Fruit fly (Drosophila melanogaster): Measurements from ENCODE around the gene Taf9.

Taf9 gene

DNA sequence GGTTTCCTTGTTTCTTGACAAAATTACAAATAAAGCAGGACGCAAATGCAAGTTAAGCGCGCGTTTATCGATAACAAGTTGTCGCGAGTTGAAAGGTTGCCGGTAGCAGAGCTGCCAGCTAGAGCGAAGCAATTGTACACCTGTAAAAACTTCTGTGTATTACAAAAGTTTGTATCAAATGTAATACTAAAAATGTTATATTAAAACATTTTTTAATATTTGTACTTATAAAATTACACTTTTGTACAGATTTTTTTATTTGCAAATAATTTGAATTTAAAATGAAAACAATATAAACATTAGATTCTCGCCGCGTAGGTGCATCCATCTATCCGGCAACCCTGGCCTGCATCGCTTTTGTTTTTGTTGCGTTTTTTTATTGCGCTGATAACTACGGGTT is 2.7 kb downstream of the Taf9 start, which contains the start of the genes CG8142 and Ucp4A (continued):
- TF ChIP-seq lov (optimal IDR thresholded peaks at IDR 0.05) (no peak), lov (GFP tag; IDR thresholded peaks at IDR 0.05) (peak; percentile 78; the same call in 1 of the 3 replicates), slou (GFP tag; optimal IDR thresholded peaks at IDR 0.05) (peak; percentile 84), BEAF-32 (GFP tag; optimal IDR thresholded peaks at IDR 0.05) (peak; percentile 51), h (optimal IDR thresholded peaks at IDR 0.05) (no peak), CG7839 (tag; optimal IDR thresholded peaks at IDR 0.05) (peak; percentile 93), Fer2 (tag; optimal IDR thresholded peaks at IDR 0.05) (peak; percentile 88), mirr (GFP tag; optimal IDR thresholded peaks at IDR 0.05) (peak; percentile 52), CG3281 (GFP tag; optimal IDR thresholded peaks at IDR 0.05) (peak; percentile 90), usp (GFP tag; optimal IDR thresholded peaks at IDR 0.05) (no peak), CG12942 (GFP tag; optimal IDR thresholded peaks at IDR 0.05) (peak; percentile 90), danr (GFP tag; IDR thresholded peaks at IDR 0.05) (peak; percentile 91), Ets97D (GFP tag; optimal IDR thresholded peaks at IDR 0.05) (peak; percentile 63), sug (tag; optimal IDR thresholded peaks at IDR 0.05) (peak; percentile 90), CG15696 (tag; optimal IDR thresholded peaks at IDR 0.05) (peak; percentile 94), exex (tag; optimal IDR thresholded peaks at IDR 0.05) (peak; percentile 64), CG1832 (GFP tag; optimal IDR thresholded peaks at IDR 0.05) (no peak), CG9437 (GFP tag; optimal IDR thresholded peaks at IDR 0.05) (peak; percentile 77), CG34422 (GFP tag; IDR thresholded peaks at IDR 0.05) (peak; percentile 97), sna (GFP tag; IDR thresholded peaks at IDR 0.05; ENCODE audit: partially characterized antibody) (no peak), Drgx (GFP tag; IDR thresholded peaks at IDR 0.05) (peak; percentile 94), Asciz (GFP tag; optimal IDR thresholded peaks at IDR 0.05) (peak; percentile 76), Xbp1 (GFP tag; optimal IDR thresholded peaks at IDR 0.05) (peak; percentile 94), scrt (GFP tag; optimal IDR thresholded peaks at IDR 0.05) (peak; percentile 82), CG9215 (GFP tag; IDR thresholded peaks at IDR 0.05) (peak; percentile 94), Lhr (GFP tag; optimal IDR thresholded peaks at IDR 0.05) (peak; percentile 75), zen2 (GFP tag; IDR thresholded peaks at IDR 0.05; ENCODE audit: partially characterized antibody) (no peak), CTCF (GFP tag; optimal IDR thresholded peaks at IDR 0.05) (no peak), Ets65A (GFP tag) (peak; percentile 96), psq (GFP tag; optimal IDR thresholded peaks at IDR 0.05) (peak; percentile 75), ap (GFP tag; IDR thresholded peaks at IDR 0.05) (peak; percentile 93), seq (GFP tag; IDR thresholded peaks at IDR 0.05) (peak; percentile 93), CG3163 (GFP tag; optimal IDR thresholded peaks at IDR 0.05) (no peak), CG2202 (tag; optimal IDR thresholded peaks at IDR 0.05) (peak; percentile 60), ATbp (GFP tag; optimal IDR thresholded peaks at IDR 0.05) (peak; percentile 70), CG33557 (GFP tag; optimal IDR thresholded peaks at IDR 0.05) (peak; percentile 80), emc (GFP tag; optimal IDR thresholded peaks at IDR 0.05) (no peak), pros (GFP tag; optimal IDR thresholded peaks at IDR 0.05) (no peak), cato (GFP tag; optimal IDR thresholded peaks at IDR 0.05; ENCODE audit: borderline replicate concordance) (peak; percentile 86), gsb (GFP tag; IDR thresholded peaks at IDR 0.05) (peak; percentile 88), Atf-2 (GFP tag; optimal IDR thresholded peaks at IDR 0.05) (peak; percentile 20), Dfd (GFP tag; optimal IDR thresholded peaks at IDR 0.05) (no peak), CG18262 (tag; optimal IDR thresholded peaks at IDR 0.05) (peak; percentile 91), caup (GFP tag; optimal IDR thresholded peaks at IDR 0.05; ENCODE audit: severe bottlenecking) (peak; percentile 89), Blimp-1 (GFP tag; optimal IDR thresholded peaks at IDR 0.05) (peak; percentile 89), crol (GFP tag; IDR thresholded peaks at IDR 0.05) (peak; percentile 59), bab2 (GFP tag; optimal IDR thresholded peaks at IDR 0.05) (peak; percentile 73), bowl (GFP tag; IDR thresholded peaks at IDR 0.05) (peak; percentile 82), CG14050 (GFP tag; IDR thresholded peaks at IDR 0.05) (peak; percentile 92), pan (optimal IDR thresholded peaks at IDR 0.05) (no peak), pan (GFP tag; optimal IDR thresholded peaks at IDR 0.05 in 1 of 2, IDR thresholded peaks at IDR 0.05 in 1 of 2) (peak in 1 of 2 experiments; percentile 98), Med (GFP tag) (peak; percentile 92)

Measured in whole organism, embryonic.